Fruit fly (Drosophila melanogaster): ENCODE data around the gene CG14810.
A peak's percentile ranks its signal among the peaks of the same experiment; 100 is the strongest.

The CG14810 gene

DNA sequence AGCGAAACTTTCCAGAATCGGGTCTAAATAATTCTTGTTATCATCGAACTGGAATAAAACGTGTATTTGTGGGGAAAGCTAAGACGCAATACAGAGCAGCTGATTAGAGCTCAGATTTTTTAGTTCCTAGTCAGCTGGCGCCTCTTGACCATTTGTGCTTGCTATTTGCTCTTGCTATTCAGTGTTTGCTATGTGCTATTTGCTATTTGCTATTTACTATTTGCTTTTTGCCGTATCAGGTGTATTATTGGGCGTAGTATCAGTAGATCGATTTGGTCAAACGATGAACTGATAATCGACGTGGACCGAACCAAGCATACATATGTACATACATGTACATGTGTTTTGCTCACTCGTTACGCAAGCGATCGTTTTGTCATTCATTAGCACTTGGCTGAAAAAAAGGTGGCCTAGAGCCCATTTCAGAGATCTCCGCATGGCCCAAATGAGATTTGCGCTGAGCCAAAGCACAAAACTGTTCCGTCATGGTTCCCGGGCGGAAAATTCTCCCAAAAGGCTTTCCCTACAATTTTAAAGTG is 25.3 kb upstream of the CG14810 start:
- TF ChIP-seq CG8478 (optimal IDR thresholded peaks at IDR 0.05), result no peak
- no peak for TF ChIP-seq pan (optimal IDR thresholded peaks at IDR 0.05)
- no peak for TF ChIP-seq psq (optimal IDR thresholded peaks at IDR 0.05)
- no peak for TF ChIP-seq Dll (optimal IDR thresholded peaks at IDR 0.05)
- no peak for TF ChIP-seq EcR (GFP tag; optimal IDR thresholded peaks at IDR 0.05)
- TF ChIP-seq usp (GFP tag; optimal IDR thresholded peaks at IDR 0.05), result no peak

DNA sequence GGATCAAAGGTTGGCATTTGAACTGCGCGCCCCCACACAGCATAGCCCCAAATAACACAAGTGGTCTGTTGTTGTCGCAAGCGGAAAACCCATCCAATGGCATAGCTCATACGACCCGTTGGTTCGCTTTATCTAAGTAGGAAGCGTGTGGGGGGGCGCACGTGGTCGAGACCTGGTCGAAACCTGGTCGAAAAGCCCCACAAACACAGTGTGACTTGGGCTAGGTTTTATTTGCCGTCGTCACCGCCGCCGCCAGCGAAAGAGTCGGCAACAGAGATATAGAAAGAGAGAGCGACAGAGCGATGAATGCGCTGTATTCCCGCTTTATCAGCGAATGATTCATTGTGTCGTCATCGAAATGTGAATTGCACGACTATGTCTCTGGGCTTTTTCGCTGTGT is 22.7 kb upstream of the CG14810 start:
- no peak for TF ChIP-seq Dll (optimal IDR thresholded peaks at IDR 0.05)
- no peak for TF ChIP-seq CG8478 (optimal IDR thresholded peaks at IDR 0.05)
- TF ChIP-seq pan (optimal IDR thresholded peaks at IDR 0.05), result no peak
- no peak for TF ChIP-seq usp (GFP tag; optimal IDR thresholded peaks at IDR 0.05)
- TF ChIP-seq psq (optimal IDR thresholded peaks at IDR 0.05), result no peak
- no peak for TF ChIP-seq EcR (GFP tag; optimal IDR thresholded peaks at IDR 0.05)

DNA sequence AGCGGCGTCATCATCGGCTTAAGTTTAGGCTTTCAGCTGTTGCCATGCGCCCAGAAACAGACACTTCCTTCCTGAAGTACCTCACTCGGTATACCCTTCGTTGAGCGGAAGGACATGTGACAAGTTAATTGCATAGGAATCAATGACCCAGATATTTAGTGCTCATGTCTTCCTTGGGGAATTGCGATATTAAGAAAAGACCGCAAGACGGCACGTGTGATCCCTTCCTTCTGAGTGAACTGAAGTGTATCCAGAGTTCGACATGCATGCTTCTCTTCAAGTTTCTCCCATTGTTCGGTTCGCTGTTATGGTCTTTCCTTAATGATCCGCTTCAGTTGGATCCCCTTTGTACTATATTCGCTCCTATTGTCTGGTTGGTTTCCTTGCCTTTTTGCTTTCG is 20.4 kb upstream of the CG14810 start:
- TF ChIP-seq Dll (optimal IDR thresholded peaks at IDR 0.05), result no peak
- no peak for TF ChIP-seq CG8478 (optimal IDR thresholded peaks at IDR 0.05)

DNA sequence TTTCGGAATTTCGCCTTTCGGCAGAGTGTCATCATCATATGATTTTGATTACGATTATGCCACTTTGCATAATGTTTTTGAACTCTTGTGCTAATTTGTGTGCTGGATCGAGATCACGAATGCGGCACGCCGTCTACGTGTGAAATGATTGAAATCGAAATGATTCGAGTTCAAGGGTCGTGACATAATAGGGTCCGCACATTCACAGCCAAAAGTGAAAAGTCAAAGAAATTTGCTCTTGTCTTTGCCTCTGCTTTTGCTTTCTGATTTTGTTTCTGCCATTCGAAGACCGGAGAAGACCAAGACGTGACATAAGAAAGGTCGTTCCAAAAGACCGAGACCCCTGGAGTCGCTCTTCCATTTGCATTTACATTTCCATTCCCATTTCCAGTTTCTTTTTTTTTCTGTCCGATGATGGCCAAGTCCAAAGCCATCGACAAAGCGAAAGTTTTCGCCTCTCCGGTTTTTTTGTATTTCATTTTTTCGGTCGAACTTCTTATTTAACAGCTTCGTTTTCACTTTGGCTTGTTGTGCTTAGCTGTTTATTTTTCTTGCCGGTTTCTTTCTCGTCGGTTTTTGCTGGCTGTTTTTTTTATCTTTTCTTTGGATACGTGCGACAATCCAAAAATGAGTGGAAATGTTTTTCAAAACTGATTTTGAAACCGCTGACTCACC is 14.7 kb upstream of the CG14810 start:
- TF ChIP-seq EcR (GFP tag; optimal IDR thresholded peaks at IDR 0.05) (no peak), psq (optimal IDR thresholded peaks at IDR 0.05) (no peak), Dll (optimal IDR thresholded peaks at IDR 0.05) (no peak), pan (optimal IDR thresholded peaks at IDR 0.05) (no peak), CG8478 (optimal IDR thresholded peaks at IDR 0.05) (no peak)

- TF ChIP-seq CG8478 (optimal IDR thresholded peaks at IDR 0.05), result no peak
- no peak for TF ChIP-seq pan (optimal IDR thresholded peaks at IDR 0.05)
- no peak for TF ChIP-seq usp (GFP tag; optimal IDR thresholded peaks at IDR 0.05)
- TF ChIP-seq EcR (GFP tag; optimal IDR thresholded peaks at IDR 0.05), result no peak
- no peak for TF ChIP-seq Dll (optimal IDR thresholded peaks at IDR 0.05)
- no peak for TF ChIP-seq psq (optimal IDR thresholded peaks at IDR 0.05)
Observed at dm6 chrX:1832699-1833098, 12.6 kb upstream of the CG14810 start.

DNA sequence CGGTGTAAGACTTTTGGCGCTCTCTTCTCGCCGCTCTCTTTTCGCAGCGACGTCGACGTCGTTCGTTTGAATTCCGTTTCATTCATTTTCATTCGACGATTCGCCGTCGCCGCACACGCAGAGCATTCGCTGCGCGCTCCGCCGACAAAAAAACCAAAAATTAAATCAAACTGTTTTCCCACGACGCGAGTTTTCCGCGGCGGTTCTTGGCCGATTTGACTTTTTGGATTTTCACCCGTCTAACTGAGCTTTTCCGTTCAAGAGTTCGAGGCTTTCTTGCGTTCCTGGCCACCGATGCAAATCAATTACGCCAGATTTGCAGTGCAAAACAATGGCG is 11.0 kb upstream of the CG14810 start:
- TF ChIP-seq CG8478 (optimal IDR thresholded peaks at IDR 0.05), result no peak
- no peak for TF ChIP-seq usp (GFP tag; optimal IDR thresholded peaks at IDR 0.05)
- peak in 1 of 2 experiments; percentile 38 for TF ChIP-seq EcR (GFP tag; optimal IDR thresholded peaks at IDR 0.05)
- no peak for TF ChIP-seq pan (optimal IDR thresholded peaks at IDR 0.05)

- TF ChIP-seq EcR (GFP tag; optimal IDR thresholded peaks at IDR 0.05), result peak in 1 of 2 experiments; percentile 12
- no peak for TF ChIP-seq pan (optimal IDR thresholded peaks at IDR 0.05)
Observed at dm6 chrX:1830396-1831218, 10.5 kb upstream of the CG14810 start.

dm6 chrX:1828097-1828496 is 8.0 kb upstream of the CG14810 start:
- TF ChIP-seq EcR (GFP tag; optimal IDR thresholded peaks at IDR 0.05), result peak; percentile 39
- no peak for TF ChIP-seq CG8478 (optimal IDR thresholded peaks at IDR 0.05)
- no peak for TF ChIP-seq psq (optimal IDR thresholded peaks at IDR 0.05)
- TF ChIP-seq pan (optimal IDR thresholded peaks at IDR 0.05), result no peak
- TF ChIP-seq usp (GFP tag; optimal IDR thresholded peaks at IDR 0.05), result no peak
- no peak for TF ChIP-seq Dll (optimal IDR thresholded peaks at IDR 0.05)

- TF ChIP-seq psq (optimal IDR thresholded peaks at IDR 0.05) (no peak), pan (optimal IDR thresholded peaks at IDR 0.05) (no peak), EcR (GFP tag; optimal IDR thresholded peaks at IDR 0.05) (peak; percentile 63 to 72)
Observed at dm6 chrX:1825912-1826862, 6.0 kb upstream of the CG14810 start.

DNA sequence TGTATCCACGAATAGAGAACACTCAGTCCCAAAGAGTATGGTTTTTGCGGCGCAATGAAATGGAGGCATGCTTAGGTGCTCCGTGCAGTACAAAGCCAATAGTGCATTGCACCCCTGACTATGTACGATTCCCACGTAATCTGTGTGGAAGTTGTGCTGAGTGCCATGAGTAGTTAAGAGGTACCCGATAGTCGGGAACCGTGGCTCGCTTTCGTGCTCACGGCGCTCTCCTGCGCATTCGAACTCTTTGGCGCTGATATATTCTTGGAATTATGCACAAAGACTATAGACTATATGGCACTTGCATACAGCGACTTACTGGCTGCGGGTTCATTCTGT is 4.4 kb upstream of the CG14810 start:
- TF ChIP-seq usp (GFP tag; optimal IDR thresholded peaks at IDR 0.05), result no peak
- peak; percentile 94 for TF ChIP-seq pan (optimal IDR thresholded peaks at IDR 0.05)
- TF ChIP-seq EcR (GFP tag; optimal IDR thresholded peaks at IDR 0.05), result peak in 1 of 2 experiments; percentile 68
- no peak for TF ChIP-seq psq (optimal IDR thresholded peaks at IDR 0.05)
- no peak for TF ChIP-seq Dll (optimal IDR thresholded peaks at IDR 0.05)
- TF ChIP-seq CG8478 (optimal IDR thresholded peaks at IDR 0.05), result no peak

DNA sequence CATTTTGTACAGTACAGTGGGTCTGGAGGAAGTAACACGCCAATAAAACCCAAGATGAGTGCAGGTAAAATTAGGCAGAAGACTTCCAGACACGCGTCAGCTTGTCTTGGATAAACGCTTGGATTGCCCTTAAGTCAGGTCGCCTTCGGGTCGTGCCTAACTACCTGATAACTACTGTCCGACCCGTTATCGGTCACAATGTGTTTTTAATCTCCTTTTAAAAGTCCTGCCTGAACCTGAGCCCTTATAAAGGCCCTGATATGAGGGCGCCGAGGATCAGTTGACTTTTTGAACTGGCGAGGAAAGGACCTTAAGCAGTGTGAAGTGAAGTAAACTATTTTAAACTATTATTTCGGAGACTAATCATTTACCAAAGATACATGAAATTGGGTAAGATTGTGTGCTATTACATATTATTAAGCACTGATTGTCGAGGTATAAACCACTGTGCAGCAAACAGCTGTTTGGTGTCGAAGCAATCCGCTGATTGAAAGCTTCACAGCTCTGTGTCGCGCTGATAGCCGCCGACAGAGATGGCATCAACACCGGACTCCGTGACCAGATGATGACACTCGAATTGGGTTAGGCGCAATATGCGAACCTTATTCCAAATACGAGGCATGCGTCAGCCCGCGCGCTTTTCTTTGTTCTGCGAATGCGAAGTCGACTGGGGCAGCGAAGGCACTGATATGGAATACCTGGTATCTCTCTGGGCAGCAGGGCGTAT is 3.9 kb upstream of the CG14810 start:
- TF ChIP-seq psq (optimal IDR thresholded peaks at IDR 0.05) (no peak), pan (optimal IDR thresholded peaks at IDR 0.05) (no peak), EcR (GFP tag; optimal IDR thresholded peaks at IDR 0.05) (no peak), usp (GFP tag; optimal IDR thresholded peaks at IDR 0.05) (no peak), CG8478 (optimal IDR thresholded peaks at IDR 0.05) (no peak), Dll (optimal IDR thresholded peaks at IDR 0.05) (no peak)

Measured in whole organism.